Fruit fly (Drosophila melanogaster) whole organism, embryonic: Measurements from ENCODE around the gene Argl.

Source experiments
- Atf3 ChIP-seq: fragments of 200-800 bp; sonication (Bioruptor generic); optimal IDR thresholded peaks from 3 replicates; lab custom pipeline; 2016; ENCODE audit warnings: missing biosample characterization, missing genetic modification characterization
- Blimp-1 ChIP-seq: fragments of 200-800 bp; sonication (Bioruptor generic); optimal IDR thresholded peaks from 3 replicates; lab custom pipeline; 2018; ENCODE audit warnings: missing biosample characterization, missing genetic modification characterization, mild to moderate bottlenecking, moderate library complexity, missing genetic modification reagents
- CG10321 ChIP-seq: fragments of 200-800 bp; sonication (Bioruptor generic); IDR thresholded peaks from 2 replicates; pipeline ENCODE4 v1.3.6; 2022; ENCODE audit warnings: missing biosample characterization, missing genetic modification characterization
- CG10959 ChIP-seq: fragments of 200-800 bp; sonication (Bioruptor generic); IDR thresholded peaks from 2 replicates; pipeline ENCODE4 v1.3.6; 2022; ENCODE audit warnings: missing biosample characterization, missing genetic modification characterization
- CG11398 ChIP-seq: fragments of 200-800 bp; sonication (Bioruptor generic); optimal IDR thresholded peaks from 2 replicates; lab custom pipeline; 2016; ENCODE audit warnings: missing biosample characterization, missing genetic modification characterization
- CG12104 ChIP-seq: fragments of 200-800 bp; sonication (Bioruptor generic); optimal IDR thresholded peaks from 3 replicates; lab custom pipeline; 2016; ENCODE audit warnings: missing biosample characterization, missing genetic modification characterization
- CG12236 ChIP-seq: fragments of 200-800 bp; sonication (Bioruptor generic); optimal IDR thresholded peaks from 2 replicates; lab custom pipeline; 2016; ENCODE audit warnings: missing biosample characterization, missing genetic modification characterization
- CG1233 ChIP-seq: fragments of 200-800 bp; sonication (Bioruptor generic); optimal IDR thresholded peaks from 4 replicates; lab custom pipeline; 2018; ENCODE audit warnings: missing biosample characterization, mild to moderate bottlenecking, missing genetic modification characterization
- CG12942 ChIP-seq: fragments of 200-800 bp; sonication (Bioruptor generic); optimal IDR thresholded peaks from 3 replicates; lab custom pipeline; 2016; ENCODE audit warnings: missing biosample characterization, missing genetic modification characterization
- CG13424 ChIP-seq: fragments of 200-800 bp; sonication (Bioruptor generic); optimal IDR thresholded peaks from 2 replicates; lab custom pipeline; 2019; ENCODE audit warnings: missing biosample characterization, mild to moderate bottlenecking, missing genetic modification characterization, moderate library complexity
- CG13894 ChIP-seq: fragments of 200-800 bp; sonication (Bioruptor generic); optimal IDR thresholded peaks from 3 replicates; lab custom pipeline; 2018; ENCODE audit warnings: missing biosample characterization, mild to moderate bottlenecking, missing genetic modification characterization, moderate library complexity
- CG17359 ChIP-seq: fragments of 200-800 bp; sonication (Bioruptor generic); optimal IDR thresholded peaks from 3 replicates; lab custom pipeline; 2018; ENCODE audit warnings: missing biosample characterization, mild to moderate bottlenecking, missing genetic modification characterization, moderate library complexity
- CG17612 ChIP-seq: fragments of 200-800 bp; sonication (Bioruptor generic); IDR thresholded peaks from 2 replicates; pipeline ENCODE4 v1.3.6; 2022; ENCODE audit warnings: missing biosample characterization, missing genetic modification characterization
- CG1792 ChIP-seq: fragments of 200-800 bp; sonication (Bioruptor generic); optimal IDR thresholded peaks from 2 replicates; lab custom pipeline; 2016; ENCODE audit warnings: missing biosample characterization, missing genetic modification characterization
- CG2120 ChIP-seq: fragments of 200-800 bp; sonication (Bioruptor generic); optimal IDR thresholded peaks from 3 replicates; lab custom pipeline; 2016; ENCODE audit warnings: missing biosample characterization, missing genetic modification characterization
- CG30431 ChIP-seq: fragments of 200-800 bp; sonication (Bioruptor generic); optimal IDR thresholded peaks from 2 replicates; lab custom pipeline; 2017; ENCODE audit warnings: missing biosample characterization, missing genetic modification characterization
- CG31224 ChIP-seq: fragments of 200-800 bp; sonication (Bioruptor generic); IDR thresholded peaks from 2 replicates; pipeline ENCODE4 v1.3.6; 2022; ENCODE audit warnings: missing biosample characterization, missing genetic modification characterization
- CG4282 ChIP-seq: fragments of 200-800 bp; sonication (Bioruptor generic); optimal IDR thresholded peaks from 2 replicates; lab custom pipeline; 2016; ENCODE audit warnings: missing biosample characterization, missing genetic modification characterization
- CG4424 ChIP-seq: fragments of 200-800 bp; sonication (Bioruptor generic); optimal IDR thresholded peaks from 3 replicates; lab custom pipeline; 2016; ENCODE audit warnings: missing biosample characterization, missing genetic modification characterization
- CG4617 ChIP-seq: fragments of 200-800 bp; sonication (Bioruptor generic); optimal IDR thresholded peaks from 3 replicates; lab custom pipeline; 2016; ENCODE audit warnings: missing biosample characterization, missing genetic modification characterization, borderline replicate concordance
- CG4707 ChIP-seq: fragments of 200-800 bp; sonication (Bioruptor generic); optimal IDR thresholded peaks from 2 replicates; lab custom pipeline; 2018; ENCODE audit warnings: missing biosample characterization, mild to moderate bottlenecking, missing genetic modification characterization, moderate library complexity
- CG4730 ChIP-seq: fragments of 200-800 bp; sonication (Bioruptor generic); IDR thresholded peaks from 2 replicates; pipeline ENCODE4 v1.3.6; 2022; ENCODE audit warnings: missing biosample characterization, missing genetic modification characterization
- CG7372 ChIP-seq: fragments of 200-800 bp; sonication (Bioruptor generic); IDR thresholded peaks from 2 replicates; pipeline ENCODE4 v1.3.6; 2022; ENCODE audit warnings: missing biosample characterization, missing genetic modification characterization
- CG7963 ChIP-seq: fragments of 200-800 bp; sonication (Bioruptor generic); IDR thresholded peaks from 3 replicates; pipeline ENCODE4 v1.3.6; 2022; ENCODE audit warnings: missing biosample characterization, missing genetic modification characterization; ENCODE audit not compliant: partially characterized antibody
- CG8281 ChIP-seq: fragments of 200-800 bp; sonication (Bioruptor generic); optimal IDR thresholded peaks from 2 replicates; lab custom pipeline; 2018; ENCODE audit warnings: missing biosample characterization, mild to moderate bottlenecking, missing genetic modification characterization, moderate library complexity
- CG8478 ChIP-seq: fragments of >200 bp; optimal IDR thresholded peaks from 2 replicates; lab custom pipeline; 2018
- CTCF ChIP-seq: fragments of 200-800 bp; sonication (Bioruptor generic); optimal IDR thresholded peaks from 2 replicates; lab custom pipeline; 2017; ENCODE audit warnings: missing biosample characterization, mild to moderate bottlenecking, missing genetic modification characterization, moderate library complexity
- CoRest ChIP-seq: fragments of 200-800 bp; sonication (Bioruptor generic); optimal IDR thresholded peaks from 3 replicates; lab custom pipeline; 2018; ENCODE audit warnings: missing biosample characterization, mild to moderate bottlenecking, missing genetic modification characterization, moderate library complexity
- D19B ChIP-seq: fragments of 200-800 bp; sonication (Bioruptor generic); optimal IDR thresholded peaks from 2 replicates; lab custom pipeline; 2017; ENCODE audit warnings: missing biosample characterization, mild to moderate bottlenecking, missing genetic modification characterization
- Dek ChIP-seq: fragments of 200-800 bp; sonication (Bioruptor generic); optimal IDR thresholded peaks from 3 replicates; lab custom pipeline; 2019; ENCODE audit warnings: missing biosample characterization, mild to moderate bottlenecking, missing genetic modification characterization, moderate library complexity
- Doc2 ChIP-seq: fragments of 200-800 bp; sonication (Bioruptor generic); IDR thresholded peaks from 2 replicates; pipeline ENCODE4 v1.3.6; 2022; ENCODE audit warnings: missing biosample characterization, missing genetic modification characterization
- Doc3 ChIP-seq: fragments of 200-800 bp; sonication (Bioruptor generic); IDR thresholded peaks from 3 replicates; pipeline ENCODE4 v1.3.6; 2022; ENCODE audit warnings: missing biosample characterization, missing genetic modification characterization; ENCODE audit not compliant: partially characterized antibody
- Drgx ChIP-seq: fragments of 200-800 bp; sonication (Bioruptor generic); IDR thresholded peaks from 2 replicates; pipeline ENCODE4 v1.3.6; 2022; ENCODE audit warnings: missing biosample characterization, missing genetic modification characterization
- GATAe ChIP-seq: fragments of 200-800 bp; sonication (Bioruptor generic); conservative IDR thresholded peaks from 2 replicates; pipeline ENCODE4 v1.3.6; 2022; ENCODE audit warnings: missing biosample characterization, missing genetic modification characterization
- Poxn ChIP-seq: fragments of 200-800 bp; sonication (Bioruptor generic); IDR thresholded peaks from 2 replicates; pipeline ENCODE4 v1.3.6; 2022; ENCODE audit warnings: missing biosample characterization, missing genetic modification characterization
- Rfx ChIP-seq: fragments of 200-800 bp; sonication (Bioruptor generic); IDR thresholded peaks from 2 replicates; pipeline ENCODE4 v1.3.6; 2022; ENCODE audit warnings: missing biosample characterization, missing genetic modification characterization
- Ssrp ChIP-seq: fragments of 200-800 bp; sonication (Bioruptor generic); optimal IDR thresholded peaks from 2 replicates; lab custom pipeline; 2018; ENCODE audit warnings: missing biosample characterization, mild to moderate bottlenecking, missing genetic modification characterization, moderate library complexity
- ac ChIP-seq: fragments of 200-800 bp; sonication (Bioruptor generic); optimal IDR thresholded peaks from 3 replicates; lab custom pipeline; 2017; ENCODE audit warnings: missing biosample characterization, mild to moderate bottlenecking, missing genetic modification characterization
- caup ChIP-seq: fragments of 200-800 bp; sonication (Bioruptor generic); optimal IDR thresholded peaks from 3 replicates; lab custom pipeline; 2017; ENCODE audit warnings: missing biosample characterization, mild to moderate bottlenecking, missing genetic modification characterization, moderate library complexity; ENCODE audit not compliant: severe bottlenecking
- ewg ChIP-seq: fragments of 200-800 bp; sonication (Bioruptor generic); optimal IDR thresholded peaks from 3 replicates; lab custom pipeline; 2017; ENCODE audit warnings: mild to moderate bottlenecking, missing biosample characterization, missing genetic modification reagents, missing genetic modification characterization
- fd3F ChIP-seq: fragments of 200-800 bp; sonication (Bioruptor generic); optimal IDR thresholded peaks from 2 replicates; lab custom pipeline; 2018; ENCODE audit warnings: missing biosample characterization, mild to moderate bottlenecking, missing genetic modification characterization, moderate library complexity
- gro ChIP-seq: fragments of 200-800 bp; sonication (Bioruptor generic); optimal IDR thresholded peaks from 2 replicates; lab custom pipeline; 2016; ENCODE audit warnings: missing biosample characterization, missing genetic modification characterization
- kay ChIP-seq: fragments of 200-800 bp; sonication (Bioruptor generic); optimal IDR thresholded peaks from 2 replicates; lab custom pipeline; 2016; ENCODE audit warnings: missing biosample characterization, missing genetic modification characterization
- nau ChIP-seq: fragments of 200-800 bp; sonication (Bioruptor generic); optimal IDR thresholded peaks from 3 replicates; lab custom pipeline; 2017; ENCODE audit warnings: missing biosample characterization, mild to moderate bottlenecking, missing genetic modification characterization, missing genetic modification reagents
- ranshi ChIP-seq: fragments of 200-800 bp; sonication (Bioruptor generic); IDR thresholded peaks from 2 replicates; pipeline ENCODE4 v1.3.6; 2022; ENCODE audit warnings: missing biosample characterization, missing genetic modification characterization
- sc ChIP-seq, 3 experiments: fragments of >200 bp in 2 of 3; fragments of 200-800 bp in 1 of 3; sonication (Bioruptor generic) in 1 of 3; optimal IDR thresholded peaks; 2 replicates in 2 of 3; 3 replicates in 1 of 3; lab custom pipeline; 2017; ENCODE audit warnings: mild to moderate bottlenecking in 1 of 3, missing biosample characterization in 1 of 3, missing genetic modification characterization in 1 of 3, missing genetic modification reagents in 1 of 3
- sim ChIP-seq: fragments of 200-800 bp; sonication (Bioruptor generic); IDR thresholded peaks from 2 replicates; pipeline ENCODE4 v1.3.6; 2022; ENCODE audit warnings: missing biosample characterization, missing genetic modification characterization
- so ChIP-seq: fragments of 200-800 bp; sonication (Bioruptor generic); IDR thresholded peaks from 3 replicates; pipeline ENCODE4 v1.3.6; 2022; ENCODE audit warnings: missing biosample characterization, missing genetic modification characterization
- vfl ChIP-seq: fragments of 200-800 bp; sonication (Bioruptor generic); optimal IDR thresholded peaks from 2 replicates; lab custom pipeline; 2016; ENCODE audit warnings: missing biosample characterization, missing genetic modification characterization
- vvl ChIP-seq: fragments of 200-800 bp; sonication (Bioruptor generic); IDR thresholded peaks from 2 replicates; pipeline ENCODE4 v1.3.6; 2022; ENCODE audit warnings: missing biosample characterization, missing genetic modification characterization
- yki ChIP-seq: fragments of >200 bp; optimal IDR thresholded peaks from 3 replicates; lab custom pipeline; 2018
- zen ChIP-seq: fragments of 200-800 bp; sonication (Bioruptor generic); optimal IDR thresholded peaks from 3 replicates; lab custom pipeline; 2018; ENCODE audit warnings: missing biosample characterization, mild to moderate bottlenecking, missing genetic modification characterization, moderate library complexity

Argl gene

DNA sequence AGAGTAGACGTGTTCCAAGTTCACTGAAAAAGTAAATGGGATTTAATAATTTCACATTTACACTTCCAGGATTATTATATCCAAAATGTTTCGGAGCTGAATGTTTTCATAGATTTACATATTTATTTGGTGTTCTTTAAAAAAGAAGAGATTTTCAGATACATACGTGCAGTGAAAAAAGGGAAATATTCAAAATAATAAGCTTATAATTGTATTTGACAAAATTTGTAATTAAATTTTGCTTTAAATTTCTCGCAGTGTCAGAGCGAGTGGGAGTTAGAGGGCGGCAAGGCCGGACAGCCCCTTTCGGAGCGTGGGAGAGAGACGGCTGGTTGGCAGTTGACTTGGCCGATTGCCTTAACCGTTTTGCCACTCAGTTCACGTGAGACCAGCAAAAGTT is 4.9 kb downstream of the Argl start, which contains the start of gene Tsp29Fb (continued):
- TF ChIP-seq Drgx (no peak), GATAe (GFP tag; lab: Robert Waterston, UW) (peak; percentile 63; the same call in 1 of the 2 replicates), ranshi (GFP tag; lab: Robert Waterston, UW) (peak; percentile 64; the same call in 1 of the 2 replicates), vfl (GFP tag; lab: Kevin White, UChicago) (no peak), Ssrp (tag; lab: Kevin White, UChicago) (peak; percentile 67), vvl (peak; percentile 65), zen (tag; lab: Kevin White, UChicago) (no peak), D19B (peak; percentile 57), CG13894 (tag; lab: Kevin White, UChicago) (no peak), CG11398 (GFP tag; lab: Kevin White, UChicago) (no peak), CG30431 (GFP tag; lab: Kevin White, UChicago) (peak; percentile 5), sc (optimal IDR thresholded peaks at IDR 0.05; lab: Kevin White, UChicago) (no peak), sc (GFP tag; optimal IDR thresholded peaks at IDR 0.05; lab: Kevin White, UChicago) (peak; percentile 14), CG4282 (GFP tag; lab: Kevin White, UChicago) (no peak), ewg (peak; percentile 37), Atf3 (no peak), CG7372 (peak; percentile 66; the same call in 1 of the 2 replicates), CoRest (peak; percentile 85), Doc2 (GFP tag; lab: Robert Waterston, UW) (no peak), nau (peak; percentile 46), Dek (tag; lab: Kevin White, UChicago) (peak; percentile 86), CG31224 (peak; percentile 57), CG7963 (GFP tag; lab: Robert Waterston, UW) (no peak), caup (GFP tag; lab: Kevin White, UChicago) (peak; percentile 65), CG4424 (peak; percentile 54), CG12104 (peak; percentile 69), fd3F (GFP tag; lab: Kevin White, UChicago) (peak; percentile 78), sim (no peak), CG13424 (tag; lab: Kevin White, UChicago) (peak; percentile 87), yki (lab: Kevin White, UChicago) (no peak), CG4707 (GFP tag; lab: Kevin White, UChicago) (no peak), CG4617 (peak; percentile 0), CTCF (GFP tag; lab: Kevin White, UChicago) (no peak), gro (peak; percentile 10), CG4730 (GFP tag; lab: Robert Waterston, UW) (0 out of 2 replicates have a peak, but pooled peaks have one; percentile 45), so (peak; percentile 76; the same call in 1 of the 3 replicates), CG1792 (GFP tag; lab: Kevin White, UChicago) (peak; percentile 16), CG10959 (GFP tag; lab: Robert Waterston, UW) (no peak), CG10321 (peak; percentile 49; the same call in 1 of the 2 replicates), CG12236 (GFP tag; lab: Kevin White, UChicago) (no peak), CG17359 (tag; lab: Kevin White, UChicago) (peak; percentile 77), CG17612 (no peak), Doc3 (GFP tag; lab: Robert Waterston, UW) (no peak), ac (GFP tag; lab: Kevin White, UChicago) (no peak), CG8478 (lab: Kevin White, UChicago) (no peak), Blimp-1 (GFP tag; lab: Kevin White, UChicago) (peak; percentile 73), Rfx (GFP tag; lab: Robert Waterston, UW) (peak; percentile 78), CG2120 (GFP tag; lab: Kevin White, UChicago) (peak; percentile 91), CG8281 (tag; lab: Kevin White, UChicago) (peak; percentile 37), CG1233 (GFP tag; lab: Kevin White, UChicago) (peak; percentile 66), CG12942 (GFP tag; lab: Kevin White, UChicago) (peak; percentile 35), kay (no peak), Poxn (no peak)
